Fruit fly (Drosophila melanogaster) whole organism, embryonic: Measurements from ENCODE around the gene kibra.

ENCODE experiments used
- Atf-2 ChIP-seq: fragments of 200-800 bp; sonication (Bioruptor generic); optimal IDR thresholded peaks from 2 replicates; lab custom pipeline; 2016; ENCODE audit warnings: missing biosample characterization, missing genetic modification characterization
- Bteb2 ChIP-seq: fragments of 200-800 bp; sonication (Bioruptor generic); optimal IDR thresholded peaks from 2 replicates; lab custom pipeline; 2016; ENCODE audit warnings: missing biosample characterization, missing genetic modification characterization
- CG11093 ChIP-seq: fragments of 200-800 bp; sonication (Bioruptor generic); IDR thresholded peaks from 3 replicates; pipeline ENCODE4 v1.3.6; 2022; ENCODE audit warnings: missing biosample characterization, missing genetic modification characterization
- CG12219 ChIP-seq: fragments of 200-800 bp; sonication (Bioruptor generic); optimal IDR thresholded peaks from 3 replicates; lab custom pipeline; 2018; ENCODE audit warnings: missing biosample characterization, mild to moderate bottlenecking, missing genetic modification characterization
- CG13287 ChIP-seq: fragments of 200-800 bp; sonication (Bioruptor generic); IDR thresholded peaks from 2 replicates; pipeline ENCODE4 v1.3.6; 2022; ENCODE audit warnings: missing biosample characterization, missing genetic modification characterization; ENCODE audit not compliant: partially characterized antibody
- CG13624 ChIP-seq: fragments of 200-800 bp; sonication (Bioruptor generic); optimal IDR thresholded peaks from 2 replicates; lab custom pipeline; 2016; ENCODE audit warnings: missing biosample characterization, missing genetic modification characterization
- CG14667 ChIP-seq: fragments of 200-800 bp; sonication (Bioruptor generic); IDR thresholded peaks from 2 replicates; pipeline ENCODE4 v1.3.6; 2022; ENCODE audit warnings: missing biosample characterization, missing genetic modification characterization
- CG14860 ChIP-seq: fragments of 200-800 bp; sonication (Bioruptor generic); IDR thresholded peaks from 3 replicates; pipeline ENCODE4 v1.3.6; 2022; ENCODE audit warnings: missing biosample characterization, missing genetic modification characterization; ENCODE audit not compliant: partially characterized antibody
- CG14965 ChIP-seq: fragments of 200-800 bp; sonication (Bioruptor generic); optimal IDR thresholded peaks from 2 replicates; lab custom pipeline; 2016; ENCODE audit warnings: missing biosample characterization, missing genetic modification characterization, borderline replicate concordance
- CG15514 ChIP-seq: fragments of 200-800 bp; sonication (Bioruptor generic); optimal IDR thresholded peaks from 3 replicates; lab custom pipeline; 2017; ENCODE audit warnings: missing biosample characterization, missing genetic modification characterization, mild to moderate bottlenecking, moderate library complexity, missing genetic modification reagents
- CG1602 ChIP-seq: fragments of 200-800 bp; sonication (Bioruptor generic); optimal IDR thresholded peaks from 3 replicates; lab custom pipeline; 2016; ENCODE audit warnings: missing biosample characterization, missing genetic modification characterization
- CG16779 ChIP-seq: fragments of 200-800 bp; sonication (Bioruptor generic); IDR thresholded peaks from 2 replicates; pipeline ENCODE4 v1.3.6; 2022; ENCODE audit warnings: missing biosample characterization, missing genetic modification characterization
- CG18262 ChIP-seq: fragments of 200-800 bp; optimal IDR thresholded peaks from 3 replicates; lab custom pipeline; 2019; ENCODE audit warnings: missing biosample characterization, mild to moderate bottlenecking, missing genetic modification characterization, moderate library complexity
- CG2199 ChIP-seq: fragments of 200-800 bp; sonication (Bioruptor generic); IDR thresholded peaks from 3 replicates; pipeline ENCODE4 v1.3.6; 2022; ENCODE audit warnings: missing biosample characterization, missing genetic modification characterization
- CG4282 ChIP-seq: fragments of 200-800 bp; sonication (Bioruptor generic); optimal IDR thresholded peaks from 2 replicates; lab custom pipeline; 2016; ENCODE audit warnings: missing biosample characterization, missing genetic modification characterization
- CG5180 ChIP-seq: fragments of 200-800 bp; sonication (Bioruptor generic); optimal IDR thresholded peaks from 3 replicates; lab custom pipeline; 2017; ENCODE audit warnings: missing biosample characterization, missing genetic modification characterization, mild to moderate bottlenecking, moderate library complexity, missing genetic modification reagents
- CG9215 ChIP-seq: fragments of 200-800 bp; sonication (Bioruptor generic); IDR thresholded peaks from 2 replicates; pipeline ENCODE4 v1.3.6; 2022; ENCODE audit warnings: missing biosample characterization, missing genetic modification characterization
- CG9817 ChIP-seq: fragments of 200-800 bp; sonication (Bioruptor generic); optimal IDR thresholded peaks from 2 replicates; lab custom pipeline; 2018; ENCODE audit warnings: missing biosample characterization, mild to moderate bottlenecking, missing genetic modification characterization, moderate library complexity
- CG9932 ChIP-seq: fragments of 200-800 bp; sonication (Bioruptor generic); IDR thresholded peaks from 2 replicates; pipeline ENCODE4 v1.3.6; 2022; ENCODE audit warnings: missing biosample characterization, missing genetic modification characterization
- CHES-1-like ChIP-seq: fragments of 200-800 bp; sonication (Bioruptor generic); optimal IDR thresholded peaks from 2 replicates; lab custom pipeline; 2016; ENCODE audit warnings: missing biosample characterization, missing genetic modification characterization
- Camta ChIP-seq: fragments of 200-800 bp; sonication (Bioruptor generic); optimal IDR thresholded peaks from 2 replicates; lab custom pipeline; 2016; ENCODE audit warnings: missing biosample characterization, missing genetic modification characterization
- D19B ChIP-seq: fragments of 200-800 bp; sonication (Bioruptor generic); optimal IDR thresholded peaks from 2 replicates; lab custom pipeline; 2017; ENCODE audit warnings: missing biosample characterization, mild to moderate bottlenecking, missing genetic modification characterization
- E2f1 ChIP-seq: fragments of 200-800 bp; sonication (Bioruptor generic); IDR thresholded peaks from 2 replicates; pipeline ENCODE4 v1.3.6; 2022; ENCODE audit warnings: missing biosample characterization, missing genetic modification characterization
- HLH3B ChIP-seq: fragments of 200-800 bp; sonication (Bioruptor generic); IDR thresholded peaks from 2 replicates; pipeline ENCODE4 v1.3.6; 2022; ENCODE audit warnings: missing biosample characterization, missing genetic modification characterization
- HLH4C ChIP-seq: fragments of 200-800 bp; sonication (Bioruptor generic); IDR thresholded peaks from 3 replicates; pipeline ENCODE4 v1.3.6; 2022; ENCODE audit warnings: missing biosample characterization, missing genetic modification characterization; ENCODE audit not compliant: partially characterized antibody
- Hey ChIP-seq: fragments of 200-800 bp; sonication (Bioruptor generic); optimal IDR thresholded peaks from 3 replicates; lab custom pipeline; 2018; ENCODE audit warnings: missing biosample characterization, mild to moderate bottlenecking, missing genetic modification characterization
- HmgD ChIP-seq: fragments of 200-800 bp; sonication (Bioruptor generic); optimal IDR thresholded peaks from 3 replicates; lab custom pipeline; 2016; ENCODE audit warnings: missing biosample characterization, missing genetic modification characterization
- Hmr ChIP-seq: fragments of 200-800 bp; sonication (Bioruptor generic); optimal IDR thresholded peaks from 3 replicates; lab custom pipeline; 2017; ENCODE audit warnings: mild to moderate bottlenecking, missing biosample characterization, missing genetic modification reagents, missing genetic modification characterization
- Hr39 ChIP-seq: fragments of >200 bp; optimal IDR thresholded peaks from 2 replicates; lab custom pipeline; 2017
- Hr78 ChIP-seq, 2 experiments: fragments of 200-800 bp in 1 of 2; fragments of >200 bp in 1 of 2; sonication (Bioruptor generic) in 1 of 2; optimal IDR thresholded peaks; 2 replicates each; lab custom pipeline; 2017 to 2019; ENCODE audit warnings: missing biosample characterization in 2 of 2, missing genetic modification characterization in 2 of 2, mild to moderate bottlenecking in 1 of 2, moderate library complexity in 1 of 2
- MESR4 ChIP-seq: fragments of 200-800 bp; sonication (Bioruptor generic); optimal IDR thresholded peaks from 2 replicates; lab custom pipeline; 2018; ENCODE audit warnings: missing biosample characterization, mild to moderate bottlenecking, missing genetic modification characterization, moderate library complexity
- Med ChIP-seq: fragments of 200-800 bp; sonication (Bioruptor generic); peaks from one replicate; lab custom pipeline; 2016; ENCODE audit warnings: missing biosample characterization, missing genetic modification characterization, mild to moderate bottlenecking, inconsistent platforms, moderate library complexity
- Oaz ChIP-seq: fragments of 200-800 bp; sonication (Bioruptor generic); IDR thresholded peaks from 2 replicates; pipeline ENCODE4 v1.3.6; 2022; ENCODE audit warnings: missing biosample characterization, missing genetic modification characterization
- Opbp ChIP-seq: fragments of 200-800 bp; sonication (Bioruptor generic); IDR thresholded peaks from 3 replicates; pipeline ENCODE4 v1.3.6; 2022; ENCODE audit warnings: missing biosample characterization, missing genetic modification characterization; ENCODE audit not compliant: partially characterized antibody
- chinmo ChIP-seq: fragments of 200-800 bp; sonication (Bioruptor generic); IDR thresholded peaks from 4 replicates; pipeline ENCODE4 v1.3.6; 2022; ENCODE audit warnings: missing biosample characterization, missing genetic modification characterization; ENCODE audit not compliant: partially characterized antibody
- esg ChIP-seq: fragments of 200-800 bp; sonication (Bioruptor generic); conservative IDR thresholded peaks from 2 replicates; pipeline ENCODE4 v1.3.6; 2022; ENCODE audit warnings: missing biosample characterization, missing genetic modification characterization
- fd64A ChIP-seq: fragments of 200-800 bp; sonication (Bioruptor generic); optimal IDR thresholded peaks from 3 replicates; lab custom pipeline; 2018; ENCODE audit warnings: missing biosample characterization, mild to moderate bottlenecking, missing genetic modification characterization
- her ChIP-seq: fragments of 200-800 bp; sonication (Bioruptor generic); optimal IDR thresholded peaks from 2 replicates; lab custom pipeline; 2016; ENCODE audit warnings: missing biosample characterization, missing genetic modification characterization
- nerfin-1 ChIP-seq: fragments of 200-800 bp; sonication (Bioruptor generic); optimal IDR thresholded peaks from 3 replicates; lab custom pipeline; 2019; ENCODE audit warnings: missing biosample characterization, mild to moderate bottlenecking, missing genetic modification characterization, moderate library complexity
- pb ChIP-seq: fragments of 200-800 bp; sonication (Bioruptor generic); optimal IDR thresholded peaks from 3 replicates; lab custom pipeline; 2016; ENCODE audit warnings: missing biosample characterization, missing genetic modification characterization
- peb ChIP-seq: fragments of 200-800 bp; sonication (Bioruptor generic); IDR thresholded peaks from 2 replicates; pipeline ENCODE4 v1.3.6; 2022; ENCODE audit warnings: missing biosample characterization, missing genetic modification characterization
- phol ChIP-seq: fragments of 200-800 bp; sonication (Bioruptor generic); optimal IDR thresholded peaks from 3 replicates; lab custom pipeline; 2018; ENCODE audit warnings: missing biosample characterization, mild to moderate bottlenecking, missing genetic modification characterization, moderate library complexity
- pum ChIP-seq: fragments of 200-800 bp; sonication (Bioruptor generic); optimal IDR thresholded peaks from 2 replicates; lab custom pipeline; 2016; ENCODE audit warnings: missing biosample characterization, missing genetic modification characterization
- rib ChIP-seq: fragments of 200-800 bp; sonication (Bioruptor generic); IDR thresholded peaks from 2 replicates; pipeline ENCODE4 v1.3.6; 2022; ENCODE audit warnings: missing biosample characterization, missing genetic modification characterization
- seq ChIP-seq: fragments of 200-800 bp; sonication (Bioruptor generic); IDR thresholded peaks from 2 replicates; pipeline ENCODE4 v1.3.6; 2022; ENCODE audit warnings: missing biosample characterization, missing genetic modification characterization
- sug ChIP-seq: fragments of 200-800 bp; optimal IDR thresholded peaks from 2 replicates; lab custom pipeline; 2019; ENCODE audit warnings: missing biosample characterization, mild to moderate bottlenecking, missing genetic modification characterization, moderate library complexity
- tap ChIP-seq: fragments of 200-800 bp; optimal IDR thresholded peaks from 3 replicates; lab custom pipeline; 2019; ENCODE audit warnings: missing biosample characterization, mild to moderate bottlenecking, missing genetic modification characterization, moderate library complexity
- vvl ChIP-seq: fragments of 200-800 bp; sonication (Bioruptor generic); IDR thresholded peaks from 2 replicates; pipeline ENCODE4 v1.3.6; 2022; ENCODE audit warnings: missing biosample characterization, missing genetic modification characterization
- wek ChIP-seq: fragments of 200-800 bp; sonication (Bioruptor generic); optimal IDR thresholded peaks from 3 replicates; lab custom pipeline; 2018; ENCODE audit warnings: missing biosample characterization, mild to moderate bottlenecking, missing genetic modification characterization, moderate library complexity
- z ChIP-seq: fragments of 200-800 bp; sonication (Bioruptor generic); IDR thresholded peaks from 3 replicates; pipeline ENCODE4 v1.3.6; 2022; ENCODE audit warnings: missing biosample characterization, missing genetic modification characterization
- zen2 ChIP-seq: fragments of 200-800 bp; sonication (Bioruptor generic); IDR thresholded peaks from 3 replicates; pipeline ENCODE4 v1.3.6; 2022; ENCODE audit warnings: missing biosample characterization, missing genetic modification characterization; ENCODE audit not compliant: partially characterized antibody

kibra gene

dm6 chr3R:14747915-14748314 is 23.9 kb upstream of the kibra start:
- TF ChIP-seq pum (GFP tag; lab: Kevin White, UChicago) (no peak), Bteb2 (GFP tag; lab: Kevin White, UChicago) (no peak), HmgD (no peak), Hr78 (GFP tag; optimal IDR thresholded peaks at IDR 0.05; lab: Kevin White, UChicago) (peak in 1 of 2 experiments; percentile 66), her (no peak), CG14860 (GFP tag; lab: Robert Waterston, UW) (no peak), CG9817 (tag; lab: Kevin White, UChicago) (no peak), Hr39 (lab: Kevin White, UChicago) (no peak), zen2 (GFP tag; lab: Robert Waterston, UW) (0 out of 3 replicates have a peak, but pooled peaks have one; percentile 11), CG16779 (GFP tag; lab: Robert Waterston, UW) (no peak), wek (GFP tag; lab: Kevin White, UChicago) (no peak), Camta (GFP tag; lab: Kevin White, UChicago) (peak; percentile 2), Oaz (GFP tag; lab: Robert Waterston, UW) (no peak), CG1602 (GFP tag; lab: Kevin White, UChicago) (no peak), E2f1 (no peak), MESR4 (GFP tag; lab: Kevin White, UChicago) (no peak), CG15514 (no peak), fd64A (GFP tag; lab: Kevin White, UChicago) (no peak), CG18262 (tag; lab: Kevin White, UChicago) (no peak), Opbp (GFP tag; lab: Robert Waterston, UW) (peak; percentile 41; the same call in 1 of the 3 replicates), CG14667 (no peak), z (GFP tag; lab: Robert Waterston, UW) (peak; percentile 91), CHES-1-like (no peak), Hey (no peak), chinmo (peak; percentile 69; the same call in 1 of the 4 replicates), CG11093 (GFP tag; lab: Robert Waterston, UW) (no peak), CG4282 (GFP tag; lab: Kevin White, UChicago) (no peak), CG9215 (GFP tag; lab: Robert Waterston, UW) (no peak), CG13287 (no peak), nerfin-1 (tag; lab: Kevin White, UChicago) (no peak), sug (tag; lab: Kevin White, UChicago) (peak; percentile 72), peb (GFP tag; lab: Robert Waterston, UW) (no peak), Atf-2 (no peak), HLH4C (GFP tag; lab: Robert Waterston, UW) (no peak), Med (GFP tag; lab: Kevin White, UChicago) (peak; percentile 53), CG14965 (GFP tag; lab: Kevin White, UChicago) (no peak), HLH3B (GFP tag; lab: Robert Waterston, UW) (no peak), pb (GFP tag; lab: Kevin White, UChicago) (no peak), vvl (GFP tag; lab: Robert Waterston, UW) (0 out of 2 replicates have a peak, but pooled peaks have one; percentile 26), CG5180 (GFP tag; lab: Kevin White, UChicago) (no peak), D19B (GFP tag; lab: Kevin White, UChicago) (no peak), CG2199 (GFP tag; lab: Robert Waterston, UW) (peak; percentile 61; the same call in 1 of the 3 replicates), CG13624 (GFP tag; lab: Kevin White, UChicago) (no peak), seq (GFP tag; lab: Robert Waterston, UW) (no peak), Hmr (GFP tag; lab: Kevin White, UChicago) (no peak), CG9932 (GFP tag; lab: Robert Waterston, UW) (no peak), CG12219 (GFP tag; lab: Kevin White, UChicago) (no peak), rib (GFP tag; lab: Robert Waterston, UW) (no peak), esg (no peak), phol (no peak), tap (tag; lab: Kevin White, UChicago) (no peak)
